Fruit fly (Drosophila melanogaster): ENCODE data around the gene CG6712.

CG6712 gene

DNA sequence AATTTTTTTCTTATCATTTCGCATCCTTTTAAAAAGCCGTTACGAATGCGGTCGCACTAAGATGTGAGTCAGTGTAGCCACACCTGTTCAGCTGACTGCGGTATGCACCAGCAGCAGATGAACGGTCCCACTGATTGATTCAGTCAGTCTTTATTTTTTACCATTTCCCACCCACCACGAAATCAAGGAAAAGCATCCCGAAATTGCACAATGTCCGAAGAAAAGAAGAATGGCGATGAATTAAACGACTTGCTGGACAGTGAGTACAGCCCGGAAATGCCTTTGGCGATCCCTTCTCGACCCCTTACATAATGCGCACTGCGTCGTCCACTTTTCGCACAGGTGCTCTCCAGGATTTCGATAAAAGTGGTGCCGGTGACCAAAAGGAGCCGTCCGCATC lies 2.7 kb downstream of the CG6712 start (continued):
- TF ChIP-seq CG14710 (tag; optimal IDR thresholded peaks at IDR 0.05), result peak; percentile 100
- TF ChIP-seq CG2199 (GFP tag; IDR thresholded peaks at IDR 0.05), result no peak
- no peak for TF ChIP-seq unc-4 (GFP tag; IDR thresholded peaks at IDR 0.05; ENCODE audit: partially characterized antibody)
- no peak for TF ChIP-seq fd3F (GFP tag; optimal IDR thresholded peaks at IDR 0.05)
- no peak for TF ChIP-seq run (tag; optimal IDR thresholded peaks at IDR 0.05)
- TF ChIP-seq jumu (GFP tag; optimal IDR thresholded peaks at IDR 0.05), result no peak
- no peak for TF ChIP-seq CG9876 (GFP tag; optimal IDR thresholded peaks at IDR 0.05)
- no peak for TF ChIP-seq CG10462 (GFP tag; optimal IDR thresholded peaks at IDR 0.05)
- peak; percentile 34 for TF ChIP-seq CG17829 (tag; optimal IDR thresholded peaks at IDR 0.05)
- peak; percentile 7 for TF ChIP-seq zen (tag; optimal IDR thresholded peaks at IDR 0.05)
- peak; percentile 75 for TF ChIP-seq Dp (GFP tag; optimal IDR thresholded peaks at IDR 0.05)
- no peak for TF ChIP-seq Abd-B (GFP tag; optimal IDR thresholded peaks at IDR 0.05)
- no peak for TF ChIP-seq gt (GFP tag; IDR thresholded peaks at IDR 0.05)
- no peak for TF ChIP-seq pan (optimal IDR thresholded peaks at IDR 0.05)
- no peak for TF ChIP-seq pan (GFP tag; optimal IDR thresholded peaks at IDR 0.05 in 1 of 2, IDR thresholded peaks at IDR 0.05 in 1 of 2)
- no peak for TF ChIP-seq slou (GFP tag; optimal IDR thresholded peaks at IDR 0.05)
- TF ChIP-seq esg (GFP tag; conservative IDR thresholded peaks at IDR 0.05), result no peak
- TF ChIP-seq tx (GFP tag; optimal IDR thresholded peaks at IDR 0.05), result no peak
- peak; percentile 12 for TF ChIP-seq CG12391 (tag; optimal IDR thresholded peaks at IDR 0.05)
- no peak for TF ChIP-seq CG5953 (GFP tag; IDR thresholded peaks at IDR 0.05)
- TF ChIP-seq CG17612 (GFP tag; IDR thresholded peaks at IDR 0.05), result no peak
- peak; percentile 37 for TF ChIP-seq Scr (GFP tag; IDR thresholded peaks at IDR 0.05; ENCODE audit: partially characterized antibody)
- no peak for TF ChIP-seq CG31441 (GFP tag; IDR thresholded peaks at IDR 0.05)
- no peak for TF ChIP-seq lov (optimal IDR thresholded peaks at IDR 0.05)
- TF ChIP-seq lov (GFP tag; IDR thresholded peaks at IDR 0.05), result no peak
- no peak for TF ChIP-seq bowl (GFP tag; IDR thresholded peaks at IDR 0.05)
- TF ChIP-seq dmrt11E (tag; optimal IDR thresholded peaks at IDR 0.05), result no peak
- TF ChIP-seq unpg (GFP tag; optimal IDR thresholded peaks at IDR 0.05), result no peak
- TF ChIP-seq wek (GFP tag; optimal IDR thresholded peaks at IDR 0.05), result no peak
- no peak for TF ChIP-seq CG43689 (GFP tag; IDR thresholded peaks at IDR 0.05)
- no peak for TF ChIP-seq CG8359 (GFP tag; optimal IDR thresholded peaks at IDR 0.05; ENCODE audit: borderline replicate concordance)
- TF ChIP-seq Fer3 (tag; optimal IDR thresholded peaks at IDR 0.05), result no peak
- TF ChIP-seq cato (GFP tag; optimal IDR thresholded peaks at IDR 0.05; ENCODE audit: borderline replicate concordance), result no peak
- TF ChIP-seq CG7357 (GFP tag; IDR thresholded peaks at IDR 0.05), result no peak
- peak; percentile 87 for TF ChIP-seq CG4617 (GFP tag; optimal IDR thresholded peaks at IDR 0.05; ENCODE audit: borderline replicate concordance)
- TF ChIP-seq Aef1 (GFP tag; IDR thresholded peaks at IDR 0.05), result no peak
- TF ChIP-seq CG8944 (GFP tag; optimal IDR thresholded peaks at IDR 0.05), result no peak
- TF ChIP-seq CG5245 (GFP tag; optimal IDR thresholded peaks at IDR 0.05), result no peak
- TF ChIP-seq CHES-1-like (GFP tag; optimal IDR thresholded peaks at IDR 0.05), result no peak
- TF ChIP-seq wdn (GFP tag; IDR thresholded peaks at IDR 0.05), result no peak
- TF ChIP-seq MESR4 (GFP tag; optimal IDR thresholded peaks at IDR 0.05), result peak; percentile 78
- no peak for TF ChIP-seq fu2 (GFP tag; optimal IDR thresholded peaks at IDR 0.05)
- TF ChIP-seq dm (GFP tag; optimal IDR thresholded peaks at IDR 0.05), result no peak
- TF ChIP-seq HmgZ (tag; optimal IDR thresholded peaks at IDR 0.05), result peak; percentile 69
- TF ChIP-seq CG1529 (GFP tag; optimal IDR thresholded peaks at IDR 0.05), result no peak
- no peak for TF ChIP-seq hbn (GFP tag; IDR thresholded peaks at IDR 0.05; ENCODE audit: partially characterized antibody)
- no peak for TF ChIP-seq gcm (GFP tag; optimal IDR thresholded peaks at IDR 0.05)
- TF ChIP-seq lola (GFP tag; optimal IDR thresholded peaks at IDR 0.05), result no peak
- TF ChIP-seq CG4707 (GFP tag; optimal IDR thresholded peaks at IDR 0.05), result no peak
- TF ChIP-seq Dad (GFP tag; optimal IDR thresholded peaks at IDR 0.05), result no peak
- TF ChIP-seq aop (GFP tag; IDR thresholded peaks at IDR 0.05), result no peak

Data from whole organism, embryonic.